Worm (Caenorhabditis elegans) whole organism, L2 larva: ENCODE data around the gene arrd-6.

Source experiments
- aly-2 ChIP-seq: fragments of 150-350 bp; optimal IDR thresholded peaks from 2 replicates; lab custom pipeline; 2014; ENCODE audit warnings: missing biosample characterization, missing genetic modification characterization
- ceh-82 ChIP-seq: fragments of 150-350 bp; optimal IDR thresholded peaks from 2 replicates; lab custom pipeline; 2014; ENCODE audit warnings: missing biosample characterization, missing genetic modification characterization
- crh-2 ChIP-seq: sonication (generic microtip); optimal IDR thresholded peaks from 2 replicates; lab custom pipeline; 2017; ENCODE audit warnings: missing biosample characterization, missing genetic modification characterization
- egl-27 ChIP-seq: sonication (generic microtip); optimal IDR thresholded peaks from 3 replicates; lab custom pipeline; 2017; ENCODE audit warnings: missing biosample characterization, missing genetic modification reagents, missing genetic modification characterization
- fos-1 ChIP-seq: fragments of 150-350 bp; optimal IDR thresholded peaks from 2 replicates; lab custom pipeline; 2014; ENCODE audit warnings: missing biosample characterization, missing genetic modification characterization
- nhr-11 ChIP-seq: fragments of 150-350 bp; optimal IDR thresholded peaks from 2 replicates; lab custom pipeline; 2014; ENCODE audit warnings: missing biosample characterization, missing genetic modification characterization
- nhr-129 ChIP-seq: fragments of 150-350 bp; optimal IDR thresholded peaks from 2 replicates; lab custom pipeline; 2014; ENCODE audit warnings: missing biosample characterization, missing genetic modification characterization
- nhr-237 ChIP-seq: fragments of 150-350 bp; optimal IDR thresholded peaks from 2 replicates; lab custom pipeline; 2014; ENCODE audit warnings: missing biosample characterization, missing genetic modification characterization

ce11 chrII:11184757-11185341 lies 42.3 kb downstream of the arrd-6 start, which contains the start of gene lir-3:
- TF ChIP-seq nhr-237 (tag; lab: Kevin White, UChicago) (no peak), nhr-129 (peak; percentile 21), crh-2 (tag; lab: Kevin White, UChicago) (no peak), fos-1 (tag; lab: Kevin White, UChicago) (no peak), aly-2 (tag; lab: Kevin White, UChicago) (no peak), nhr-11 (tag; lab: Kevin White, UChicago) (no peak), egl-27 (tag; lab: Kevin White, UChicago) (no peak), ceh-82 (tag; lab: Kevin White, UChicago) (no peak)
